Worm (Caenorhabditis elegans) whole organism, midembryonic: ENCODE results near the gene C06A12.8.

Experiments used
- cog-1 ChIP-seq: sonication (generic microtip); optimal IDR thresholded peaks from 2 replicates; lab custom pipeline; 2016; ENCODE audit warnings: missing genetic modification characterization, missing compliant biosample characterization
- flt-1 ChIP-seq: fragments of 200-800 bp; sonication (Bioruptor generic); IDR thresholded peaks from 2 replicates; pipeline ENCODE4 v1.3.6; 2022; ENCODE audit warnings: missing genetic modification characterization, missing compliant biosample characterization
- tab-1 ChIP-seq: fragments of 200-800 bp; sonication (Bioruptor generic); IDR thresholded peaks from 2 replicates; pipeline ENCODE4 v1.3.6; 2022; ENCODE audit warnings: missing genetic modification characterization, missing compliant biosample characterization
- ztf-23 ChIP-seq: fragments of 200-800 bp; sonication (Bioruptor generic); IDR thresholded peaks from 2 replicates; pipeline ENCODE4 v1.3.6; 2022; ENCODE audit warnings: missing genetic modification reagents, missing genetic modification characterization, missing compliant biosample characterization

C06A12.8 gene

DNA sequence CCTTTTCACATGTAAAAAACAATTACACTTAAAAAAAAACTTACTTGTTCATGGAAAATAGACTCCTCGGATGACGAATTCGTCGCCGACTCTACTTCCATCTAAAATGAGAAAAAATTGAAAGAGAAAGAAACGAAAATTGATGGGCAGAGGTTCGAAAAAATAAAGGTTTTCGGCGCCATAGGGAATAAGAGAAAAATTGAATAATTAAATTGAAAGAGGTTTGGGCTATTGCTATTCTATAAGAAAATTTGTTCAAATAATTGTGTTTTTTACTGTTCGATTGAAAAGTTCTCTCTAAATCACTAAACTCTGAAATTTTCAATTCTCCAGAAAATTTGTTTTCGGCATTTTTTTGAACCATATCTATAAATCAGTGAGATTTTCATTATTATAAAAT lies 46.1 kb downstream of the C06A12.8 start, which contains the start of gene rabr-2:
TSS of gene rabr-2 (minus strand) at position 101 of the 400 bp plus-strand sequence.
- TF ChIP-seq ztf-23 (GFP tag; lab: Robert Waterston, UW) (no peak), tab-1 (GFP tag; lab: Robert Waterston, UW) (no peak), cog-1 (tag; lab: Kevin White, UChicago) (no peak), flt-1 (GFP tag; lab: Robert Waterston, UW) (no peak)
